Worm (Caenorhabditis elegans): Measurements from ENCODE around the gene Y34B4A.7.

- no peak for TF ChIP-seq ama-1 (optimal IDR thresholded peaks at IDR 0.05)
- TF ChIP-seq lin-13 (GFP tag; optimal IDR thresholded peaks at IDR 0.05) = no peak
- TF ChIP-seq aly-2 (tag; optimal IDR thresholded peaks at IDR 0.05) = no peak
- TF ChIP-seq unc-62 (GFP tag; optimal IDR thresholded peaks at IDR 0.05) = no peak
- TF ChIP-seq ztf-4 (tag; optimal IDR thresholded peaks at IDR 0.05) = no peak
- TF ChIP-seq skn-1 (tag; optimal IDR thresholded peaks at IDR 0.05) = no peak
- no peak for TF ChIP-seq ztf-1 (GFP tag; conservative IDR thresholded peaks at IDR 0.05)
These were observed 17.9 kb downstream of the Y34B4A.7 start for ce11 chrX:5262033-5262432.
